Fruit fly (Drosophila melanogaster): ENCODE data around the gene CG5217.

DNA sequence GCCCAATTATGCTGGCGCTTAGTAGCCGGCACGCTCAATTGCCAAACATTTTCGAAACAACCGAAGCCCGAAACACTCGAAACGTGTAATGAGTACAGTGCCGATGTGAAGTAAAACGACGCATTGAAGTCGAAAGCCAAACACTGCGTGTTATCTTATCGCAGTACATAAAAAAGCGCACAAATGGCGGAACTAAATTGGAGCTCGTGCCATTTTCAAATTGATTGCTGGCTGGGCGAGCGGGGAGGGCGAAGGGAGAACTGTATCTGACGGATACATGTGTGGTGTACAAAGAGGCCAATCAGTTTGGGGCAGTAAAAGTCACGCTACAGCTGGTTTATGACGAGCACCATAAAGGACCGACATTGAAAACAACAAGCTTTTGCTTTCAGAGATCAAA, 24.6 kb downstream of the CG5217 start:
- TF ChIP-seq CG15710 (tag; optimal IDR thresholded peaks at IDR 0.05) (no peak), gl (tag; optimal IDR thresholded peaks at IDR 0.05) (no peak), fd96Ca (GFP tag; IDR thresholded peaks at IDR 0.05) (no peak), CG12605 (GFP tag; IDR thresholded peaks at IDR 0.05) (no peak), CG14655 (GFP tag; optimal IDR thresholded peaks at IDR 0.05) (no peak), D1 (tag; optimal IDR thresholded peaks at IDR 0.05) (no peak), Pif1B (GFP tag; optimal IDR thresholded peaks at IDR 0.05) (no peak), rn (GFP tag; IDR thresholded peaks at IDR 0.05) (no peak), Pif1A (GFP tag; optimal IDR thresholded peaks at IDR 0.05) (no peak), CG34367 (tag; optimal IDR thresholded peaks at IDR 0.05) (no peak), CG8301 (tag; optimal IDR thresholded peaks at IDR 0.05) (no peak), CG10348 (GFP tag; IDR thresholded peaks at IDR 0.05) (no peak), CG9948 (tag; optimal IDR thresholded peaks at IDR 0.05) (no peak)

Measured in whole organism, pupa.